Fruit fly (Drosophila melanogaster) whole organism, embryonic: Measurements from ENCODE around the gene GstD10.

Experiments used
- CG10959 ChIP-seq: fragments of 200-800 bp; sonication (Bioruptor generic); IDR thresholded peaks from 2 replicates; pipeline ENCODE4 v1.3.6; 2022; ENCODE audit warnings: missing biosample characterization, missing genetic modification characterization
- CG11504 ChIP-seq: fragments of 200-800 bp; sonication (Bioruptor generic); optimal IDR thresholded peaks from 3 replicates; lab custom pipeline; 2019; ENCODE audit warnings: missing biosample characterization, mild to moderate bottlenecking, missing genetic modification characterization, moderate library complexity
- CG11695 ChIP-seq: fragments of 200-800 bp; sonication (Bioruptor generic); IDR thresholded peaks from 3 replicates; pipeline ENCODE4 v1.3.6; 2022; ENCODE audit warnings: missing biosample characterization, missing genetic modification characterization
- CG12104 ChIP-seq: fragments of 200-800 bp; sonication (Bioruptor generic); optimal IDR thresholded peaks from 3 replicates; lab custom pipeline; 2016; ENCODE audit warnings: missing biosample characterization, missing genetic modification characterization
- CG12236 ChIP-seq: fragments of 200-800 bp; sonication (Bioruptor generic); optimal IDR thresholded peaks from 2 replicates; lab custom pipeline; 2016; ENCODE audit warnings: missing biosample characterization, missing genetic modification characterization
- CG13624 ChIP-seq: fragments of 200-800 bp; sonication (Bioruptor generic); optimal IDR thresholded peaks from 2 replicates; lab custom pipeline; 2016; ENCODE audit warnings: missing biosample characterization, missing genetic modification characterization
- CG16813 ChIP-seq: fragments of 200-800 bp; sonication (Bioruptor generic); IDR thresholded peaks from 3 replicates; pipeline ENCODE4 v1.3.6; 2022; ENCODE audit warnings: missing biosample characterization, missing genetic modification characterization; ENCODE audit not compliant: partially characterized antibody
- CG18262 ChIP-seq: fragments of 200-800 bp; optimal IDR thresholded peaks from 3 replicates; lab custom pipeline; 2019; ENCODE audit warnings: missing biosample characterization, mild to moderate bottlenecking, missing genetic modification characterization, moderate library complexity
- CG3065 ChIP-seq: fragments of 200-800 bp; sonication (Bioruptor generic); optimal IDR thresholded peaks from 2 replicates; lab custom pipeline; 2016; ENCODE audit warnings: missing biosample characterization, missing genetic modification characterization
- CG3281 ChIP-seq: fragments of 200-800 bp; sonication (Bioruptor generic); optimal IDR thresholded peaks from 3 replicates; lab custom pipeline; 2017; ENCODE audit warnings: missing biosample characterization, mild to moderate bottlenecking, missing genetic modification characterization
- CG34224 ChIP-seq: fragments of 200-800 bp; sonication (Bioruptor generic); IDR thresholded peaks from 3 replicates; pipeline ENCODE4 v1.3.6; 2022; ENCODE audit warnings: missing biosample characterization, missing genetic modification characterization; ENCODE audit not compliant: partially characterized antibody
- CG4404 ChIP-seq: fragments of 200-800 bp; sonication (Bioruptor generic); IDR thresholded peaks from 2 replicates; pipeline ENCODE4 v1.3.6; 2022; ENCODE audit warnings: missing biosample characterization, missing genetic modification characterization
- CG4617 ChIP-seq: fragments of 200-800 bp; sonication (Bioruptor generic); optimal IDR thresholded peaks from 3 replicates; lab custom pipeline; 2016; ENCODE audit warnings: missing biosample characterization, missing genetic modification characterization, borderline replicate concordance
- CG6791 ChIP-seq: fragments of 200-800 bp; sonication (Bioruptor generic); IDR thresholded peaks from 3 replicates; pipeline ENCODE4 v1.3.6; 2022; ENCODE audit warnings: missing biosample characterization, missing genetic modification characterization; ENCODE audit not compliant: partially characterized antibody
- CG7928 ChIP-seq: fragments of 200-800 bp; sonication (Bioruptor generic); optimal IDR thresholded peaks from 2 replicates; lab custom pipeline; 2017; ENCODE audit warnings: missing biosample characterization, mild to moderate bottlenecking, missing genetic modification characterization
- CG8924 ChIP-seq: fragments of 200-800 bp; optimal IDR thresholded peaks from 3 replicates; lab custom pipeline; 2019; ENCODE audit warnings: missing biosample characterization, mild to moderate bottlenecking, missing genetic modification characterization, moderate library complexity
- CG9215 ChIP-seq: fragments of 200-800 bp; sonication (Bioruptor generic); IDR thresholded peaks from 2 replicates; pipeline ENCODE4 v1.3.6; 2022; ENCODE audit warnings: missing biosample characterization, missing genetic modification characterization
- CG9817 ChIP-seq: fragments of 200-800 bp; sonication (Bioruptor generic); optimal IDR thresholded peaks from 2 replicates; lab custom pipeline; 2018; ENCODE audit warnings: missing biosample characterization, mild to moderate bottlenecking, missing genetic modification characterization, moderate library complexity
- Dip3 ChIP-seq: fragments of 200-800 bp; sonication (Bioruptor generic); optimal IDR thresholded peaks from 3 replicates; lab custom pipeline; 2016; ENCODE audit warnings: missing biosample characterization, missing genetic modification characterization
- E2f2 ChIP-seq: fragments of 200-800 bp; sonication (Bioruptor generic); IDR thresholded peaks from 2 replicates; pipeline ENCODE4 v1.3.6; 2022; ENCODE audit warnings: missing biosample characterization, missing genetic modification characterization
- Fer1 ChIP-seq: fragments of 200-800 bp; sonication (Bioruptor generic); optimal IDR thresholded peaks from 2 replicates; lab custom pipeline; 2017; ENCODE audit warnings: missing biosample characterization, mild to moderate bottlenecking, missing genetic modification characterization
- HHEX ChIP-seq: fragments of 200-800 bp; sonication (Bioruptor generic); optimal IDR thresholded peaks from 3 replicates; lab custom pipeline; 2017; ENCODE audit warnings: missing biosample characterization, mild to moderate bottlenecking, missing genetic modification characterization, missing genetic modification reagents
- Hsf ChIP-seq: fragments of 200-800 bp; sonication (Bioruptor generic); optimal IDR thresholded peaks from 3 replicates; lab custom pipeline; 2016; ENCODE audit warnings: missing biosample characterization, missing genetic modification characterization
- Jarid2 ChIP-seq: fragments of 200-800 bp; sonication (Bioruptor generic); optimal IDR thresholded peaks from 3 replicates; lab custom pipeline; 2017; ENCODE audit warnings: mild to moderate bottlenecking, missing biosample characterization, missing genetic modification reagents, missing genetic modification characterization
- MBD-R2 ChIP-seq: fragments of 200-800 bp; sonication (Bioruptor generic); IDR thresholded peaks from 2 replicates; pipeline ENCODE4 v1.3.6; 2022; ENCODE audit warnings: missing biosample characterization, missing genetic modification characterization
- Mad ChIP-seq: fragments of 200-800 bp; sonication (Bioruptor generic); optimal IDR thresholded peaks from 2 replicates; lab custom pipeline; 2016; ENCODE audit warnings: missing biosample characterization, missing genetic modification characterization
- Max ChIP-seq: fragments of 200-800 bp; sonication (Bioruptor generic); optimal IDR thresholded peaks from 2 replicates; lab custom pipeline; 2016; ENCODE audit warnings: missing biosample characterization, mild to moderate bottlenecking, missing genetic modification characterization
- Med ChIP-seq: fragments of 200-800 bp; sonication (Bioruptor generic); peaks from one replicate; lab custom pipeline; 2016; ENCODE audit warnings: missing biosample characterization, missing genetic modification characterization, mild to moderate bottlenecking, inconsistent platforms, moderate library complexity
- NfI ChIP-seq: fragments of 200-800 bp; sonication (Bioruptor generic); optimal IDR thresholded peaks from 3 replicates; lab custom pipeline; 2018; ENCODE audit warnings: missing biosample characterization, mild to moderate bottlenecking, missing genetic modification characterization, moderate library complexity
- Pdp1 ChIP-seq, 2 experiments: fragments of 200-800 bp; sonication (Bioruptor generic); optimal IDR thresholded peaks; 3 replicates each; lab custom pipeline; 2016; ENCODE audit warnings: missing biosample characterization in 2 of 2, missing genetic modification characterization in 2 of 2, mild to moderate bottlenecking in 1 of 2, moderate library complexity in 1 of 2
- Sin3A ChIP-seq: fragments of >200 bp; optimal IDR thresholded peaks from 2 replicates; lab custom pipeline; 2018
- Sry-δ ChIP-seq: fragments of 200-800 bp; sonication (Bioruptor generic); optimal IDR thresholded peaks from 2 replicates; lab custom pipeline; 2016; ENCODE audit warnings: missing biosample characterization, missing genetic modification characterization
- Xbp1 ChIP-seq: fragments of 200-800 bp; sonication (Bioruptor generic); optimal IDR thresholded peaks from 3 replicates; lab custom pipeline; 2016; ENCODE audit warnings: missing biosample characterization, mild to moderate bottlenecking, missing genetic modification characterization
- ab ChIP-seq: fragments of 200-800 bp; sonication (Bioruptor generic); optimal IDR thresholded peaks from 2 replicates; lab custom pipeline; 2016; ENCODE audit warnings: missing biosample characterization, missing genetic modification characterization
- ara ChIP-seq: fragments of 200-800 bp; sonication (Bioruptor generic); IDR thresholded peaks from 2 replicates; pipeline ENCODE4 v1.3.6; 2022; ENCODE audit warnings: missing biosample characterization, missing genetic modification characterization
- ato ChIP-seq: fragments of 200-800 bp; sonication (Bioruptor generic); IDR thresholded peaks from 2 replicates; pipeline ENCODE4 v1.3.6; 2022; ENCODE audit warnings: missing biosample characterization, missing genetic modification characterization; ENCODE audit not compliant: partially characterized antibody
- cad ChIP-seq: fragments of >200 bp; optimal IDR thresholded peaks from 2 replicates; lab custom pipeline; 2017; ENCODE audit warnings: missing biosample characterization, missing genetic modification characterization
- chif ChIP-seq, 2 experiments: fragments of 200-800 bp; sonication (Bioruptor generic); optimal IDR thresholded peaks; 3 replicates each; lab custom pipeline; 2016; ENCODE audit warnings: missing biosample characterization in 2 of 2, missing genetic modification characterization in 2 of 2
- gfzf ChIP-seq: fragments of 200-800 bp; sonication (Bioruptor generic); optimal IDR thresholded peaks from 2 replicates; lab custom pipeline; 2016; ENCODE audit warnings: missing biosample characterization, mild to moderate bottlenecking, missing genetic modification characterization, moderate library complexity
- gro ChIP-seq: fragments of 200-800 bp; sonication (Bioruptor generic); optimal IDR thresholded peaks from 2 replicates; lab custom pipeline; 2016; ENCODE audit warnings: missing biosample characterization, missing genetic modification characterization
- gsb ChIP-seq: fragments of 200-800 bp; sonication (Bioruptor generic); IDR thresholded peaks from 2 replicates; pipeline ENCODE4 v1.3.6; 2022; ENCODE audit warnings: missing biosample characterization, missing genetic modification characterization
- h ChIP-seq: fragments of >200 bp; optimal IDR thresholded peaks from 2 replicates; lab custom pipeline; 2017
- hb ChIP-seq: fragments of 200-800 bp; sonication (Bioruptor generic); IDR thresholded peaks from 3 replicates; pipeline ENCODE4 v1.3.6; 2022; ENCODE audit warnings: missing biosample characterization, missing genetic modification characterization; ENCODE audit not compliant: partially characterized antibody
- klu ChIP-seq: fragments of 200-800 bp; sonication (Bioruptor generic); IDR thresholded peaks from 2 replicates; pipeline ENCODE4 v1.3.6; 2022; ENCODE audit warnings: missing biosample characterization, missing genetic modification characterization
- mld ChIP-seq: fragments of 200-800 bp; sonication (Bioruptor generic); IDR thresholded peaks from 3 replicates; pipeline ENCODE4 v1.3.6; 2022; ENCODE audit warnings: missing biosample characterization, missing genetic modification characterization; ENCODE audit not compliant: partially characterized antibody
- pfk ChIP-seq: fragments of 200-800 bp; sonication (Bioruptor generic); optimal IDR thresholded peaks from 2 replicates; lab custom pipeline; 2018; ENCODE audit warnings: missing biosample characterization, mild to moderate bottlenecking, missing genetic modification characterization, moderate library complexity
- pzg ChIP-seq: fragments of 200-800 bp; sonication (Bioruptor generic); optimal IDR thresholded peaks from 3 replicates; lab custom pipeline; 2018; ENCODE audit warnings: missing biosample characterization, mild to moderate bottlenecking, missing genetic modification characterization, moderate library complexity
- row ChIP-seq: fragments of 200-800 bp; sonication (Bioruptor generic); IDR thresholded peaks from 3 replicates; pipeline ENCODE4 v1.3.6; 2022; ENCODE audit warnings: missing biosample characterization, missing genetic modification characterization
- salm ChIP-seq: fragments of 200-800 bp; sonication (Bioruptor generic); optimal IDR thresholded peaks from 2 replicates; lab custom pipeline; 2018; ENCODE audit warnings: missing biosample characterization, mild to moderate bottlenecking, missing genetic modification characterization
- tup ChIP-seq: fragments of 200-800 bp; sonication (Bioruptor generic); optimal IDR thresholded peaks from 2 replicates; lab custom pipeline; 2016; ENCODE audit warnings: missing biosample characterization, mild to moderate bottlenecking, missing genetic modification characterization, moderate library complexity
- zf30C ChIP-seq: fragments of 200-800 bp; sonication (Bioruptor generic); optimal IDR thresholded peaks from 3 replicates; lab custom pipeline; 2018; ENCODE audit warnings: missing biosample characterization, mild to moderate bottlenecking, missing genetic modification characterization

Gene GstD10

dm6 chr3R:12350497-12350896 lies 15.0 kb downstream of the GstD10 start, which contains the start of gene CG10038 (continued):
- peak; percentile 87 for TF ChIP-seq ato (GFP tag; lab: Robert Waterston, UW)
- peak; percentile 71 for TF ChIP-seq E2f2 (GFP tag; lab: Robert Waterston, UW)
- peak; percentile 61 for TF ChIP-seq CG4617
- TF ChIP-seq CG4404 (GFP tag; lab: Robert Waterston, UW): no peak
- TF ChIP-seq MBD-R2 (GFP tag; lab: Robert Waterston, UW): peak; percentile 100
- no peak for TF ChIP-seq CG9215 (GFP tag; lab: Robert Waterston, UW)
- TF ChIP-seq gro (GFP tag; lab: Kevin White, UChicago): no peak
- TF ChIP-seq hb (GFP tag; lab: Robert Waterston, UW): peak; percentile 92
- peak; percentile 92 for TF ChIP-seq CG34224 (GFP tag; lab: Robert Waterston, UW)
- TF ChIP-seq mld (GFP tag; lab: Robert Waterston, UW): peak; percentile 80; the same call in 2 of the 3 replicates
- TF ChIP-seq HHEX (GFP tag; lab: Kevin White, UChicago): no peak
- TF ChIP-seq Pdp1 (GFP tag; optimal IDR thresholded peaks at IDR 0.05; lab: Kevin White, UChicago): peak in 1 of 2 experiments; percentile 15
- TF ChIP-seq CG18262 (tag; lab: Kevin White, UChicago): peak; percentile 27
- TF ChIP-seq Xbp1 (GFP tag; lab: Kevin White, UChicago): peak; percentile 62
- TF ChIP-seq tup (GFP tag; lab: Kevin White, UChicago): no peak
- TF ChIP-seq chif (GFP tag; optimal IDR thresholded peaks at IDR 0.05; lab: Kevin White, UChicago): peak in 1 of 2 experiments; percentile 15
- TF ChIP-seq Mad (GFP tag; lab: Kevin White, UChicago): peak; percentile 36
- no peak for TF ChIP-seq cad (GFP tag; lab: Kevin White, UChicago)
- peak; percentile 18 for TF ChIP-seq Max
- TF ChIP-seq CG8924 (tag; lab: Kevin White, UChicago): peak; percentile 6
- no peak for TF ChIP-seq h (lab: Kevin White, UChicago)
- TF ChIP-seq CG11504: peak; percentile 61
- peak; percentile 93 for TF ChIP-seq CG16813 (GFP tag; lab: Robert Waterston, UW)
- 0 out of 2 replicates have a peak, but pooled peaks have one; percentile 28 for TF ChIP-seq ara (GFP tag; lab: Robert Waterston, UW)
- no peak for TF ChIP-seq ab (GFP tag; lab: Kevin White, UChicago)
- TF ChIP-seq CG11695 (GFP tag; lab: Robert Waterston, UW): no peak
- peak; percentile 36 for TF ChIP-seq CG13624
- no peak for TF ChIP-seq CG3065
- no peak for TF ChIP-seq pfk (GFP tag; lab: Kevin White, UChicago)
- TF ChIP-seq CG7928 (GFP tag; lab: Kevin White, UChicago): peak; percentile 47
- no peak for TF ChIP-seq salm (tag; lab: Kevin White, UChicago)
- peak; percentile 41 for TF ChIP-seq Fer1 (GFP tag; lab: Kevin White, UChicago)
- TF ChIP-seq CG6791 (GFP tag; lab: Robert Waterston, UW): peak; percentile 97
- TF ChIP-seq Dip3 (GFP tag; lab: Kevin White, UChicago): peak; percentile 6
- no peak for TF ChIP-seq CG10959 (GFP tag; lab: Robert Waterston, UW)
- TF ChIP-seq Hsf: peak; percentile 44
- TF ChIP-seq Sin3A: peak; percentile 30
- peak; percentile 48 for TF ChIP-seq NfI (GFP tag; lab: Kevin White, UChicago)
- TF ChIP-seq Med: peak; percentile 88
- no peak for TF ChIP-seq klu (GFP tag; lab: Robert Waterston, UW)
- peak; percentile 81 for TF ChIP-seq pzg (GFP tag; lab: Kevin White, UChicago)
- peak; percentile 30 for TF ChIP-seq CG9817
- no peak for TF ChIP-seq CG12236 (GFP tag; lab: Kevin White, UChicago)
- no peak for TF ChIP-seq CG12104
- peak; percentile 86 for TF ChIP-seq row (GFP tag; lab: Robert Waterston, UW)
- peak; percentile 95 for TF ChIP-seq Sry-δ
- peak; percentile 14 for TF ChIP-seq Jarid2 (GFP tag; lab: Kevin White, UChicago)
- peak; percentile 24 for TF ChIP-seq zf30C (GFP tag; lab: Kevin White, UChicago)
- no peak for TF ChIP-seq gsb (GFP tag; lab: Robert Waterston, UW)
- TF ChIP-seq gfzf (GFP tag; lab: Kevin White, UChicago): peak; percentile 44
- TF ChIP-seq CG3281 (GFP tag; lab: Kevin White, UChicago): no peak
